Worm (Caenorhabditis elegans): ENCODE measurements around the gene arf-5.

DNA sequence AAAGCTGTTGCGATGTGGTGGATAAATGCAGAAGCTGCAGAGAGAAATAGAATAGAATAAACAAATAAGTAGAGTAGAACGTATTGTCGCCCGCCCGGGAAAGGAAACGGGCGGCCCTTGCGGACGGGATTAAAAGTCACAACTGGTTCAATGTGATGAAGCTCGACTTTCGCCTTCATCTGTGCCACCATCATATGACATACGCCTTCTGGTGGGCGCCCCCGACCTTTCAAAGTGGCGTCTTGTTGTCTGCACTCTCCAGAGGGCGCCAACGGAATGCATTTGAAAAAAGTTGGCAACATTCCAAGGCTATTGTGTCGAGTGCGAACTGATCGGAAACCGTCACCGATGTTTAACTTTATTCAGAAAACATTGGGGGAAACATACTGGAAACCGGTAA, 39.1 kb upstream of the arf-5 start:
- no peak for TF ChIP-seq aly-2 (tag; optimal IDR thresholded peaks at IDR 0.05)
- peak; percentile 19 for TF ChIP-seq lin-39 (tag; optimal IDR thresholded peaks at IDR 0.05)
- peak; percentile 76 for TF ChIP-seq nhr-25 (tag; optimal IDR thresholded peaks at IDR 0.05)
- TF ChIP-seq ztf-4 (tag; optimal IDR thresholded peaks at IDR 0.05), result no peak
- no peak for TF ChIP-seq pqm-1 (tag; optimal IDR thresholded peaks at IDR 0.05)
- no peak for TF ChIP-seq nhr-28 (tag; optimal IDR thresholded peaks at IDR 0.05)
- no peak for TF ChIP-seq nhr-237 (tag; optimal IDR thresholded peaks at IDR 0.05)
- no peak for TF ChIP-seq elt-1 (tag; optimal IDR thresholded peaks at IDR 0.05)
- no peak for TF ChIP-seq ZK546.5 (tag; optimal IDR thresholded peaks at IDR 0.05)
- no peak for TF ChIP-seq pha-4 (tag; optimal IDR thresholded peaks at IDR 0.05)
- no peak for TF ChIP-seq ceh-16 (tag; optimal IDR thresholded peaks at IDR 0.05)
- no peak for TF ChIP-seq ceh-82 (tag; optimal IDR thresholded peaks at IDR 0.05)
- no peak for TF ChIP-seq ama-1 (optimal IDR thresholded peaks at IDR 0.05)
